Worm (Caenorhabditis elegans) whole organism, mixed stage, embryonic: ENCODE data around the gene ZK1055.2.

Experiments
- pha-4 ChIP-seq: fragments of 150-350 bp; optimal IDR thresholded peaks from 2 replicates; lab custom pipeline; 2018; ENCODE audit warnings: missing biosample characterization, missing genetic modification reagents, missing genetic modification characterization
- snpc-4 ChIP-seq: fragments of 150-350 bp; optimal IDR thresholded peaks from 2 replicates; lab custom pipeline; 2014; ENCODE audit warnings: missing biosample characterization, missing genetic modification characterization
- tbx-8 ChIP-seq: fragments of 200-800 bp; sonication (Bioruptor generic); optimal IDR thresholded peaks from 2 replicates; lab custom pipeline; 2018; ENCODE audit warnings: mild to moderate bottlenecking, missing genetic modification characterization, moderate library complexity, missing compliant biosample characterization
- unc-39 ChIP-seq: fragments of 150-350 bp; optimal IDR thresholded peaks from 2 replicates; lab custom pipeline; 2014; ENCODE audit warnings: missing biosample characterization, missing genetic modification characterization
- ztf-11 ChIP-seq: fragments of 150-350 bp; optimal IDR thresholded peaks from 2 replicates; lab custom pipeline; 2014; ENCODE audit warnings: missing biosample characterization, missing genetic modification characterization

- TF ChIP-seq unc-39 (tag; lab: Kevin White, UChicago) (no peak), snpc-4 (tag; lab: Kevin White, UChicago) (no peak), tbx-8 (GFP tag; lab: Kevin White, UChicago) (no peak), pha-4 (tag; lab: Kevin White, UChicago) (no peak), ztf-11 (tag; lab: Kevin White, UChicago) (no peak)
Measured at ce11 chrV:6575406-6576130, 14.8 kb upstream of the ZK1055.2 start, which contains the start of gene fut-2.
